Worm (Caenorhabditis elegans) whole organism, early embryonic: ENCODE measurements around the gene C35A11.3.

Experiments
- B0310.2 ChIP-seq: sonication (generic microtip); optimal IDR thresholded peaks from 2 replicates; lab custom pipeline; 2016; ENCODE audit warnings: mild to moderate bottlenecking, missing genetic modification characterization, missing compliant biosample characterization
- F13C5.2 ChIP-seq: sonication (generic microtip); optimal IDR thresholded peaks from 2 replicates; lab custom pipeline; 2017; ENCODE audit warnings: mild to moderate bottlenecking, missing genetic modification characterization, inconsistent platforms, missing compliant biosample characterization
- aly-1 ChIP-seq: sonication (generic microtip); optimal IDR thresholded peaks from 2 replicates; lab custom pipeline; 2016; ENCODE audit warnings: missing genetic modification characterization, missing compliant biosample characterization
- ama-1 ChIP-seq: fragments of 150-350 bp; optimal IDR thresholded peaks from 2 replicates; lab custom pipeline; 2014
- ceh-13 ChIP-seq: fragments of 200-800 bp; sonication (Bioruptor generic); optimal IDR thresholded peaks from 2 replicates; lab custom pipeline; 2018; ENCODE audit warnings: mild to moderate bottlenecking, missing genetic modification characterization, missing compliant biosample characterization
- ceh-36 ChIP-seq: sonication (generic microtip); optimal IDR thresholded peaks from 2 replicates; lab custom pipeline; 2016; ENCODE audit warnings: missing genetic modification characterization, inconsistent platforms, missing compliant biosample characterization
- ets-7 ChIP-seq: sonication (generic microtip); optimal IDR thresholded peaks from 2 replicates; lab custom pipeline; 2016; ENCODE audit warnings: missing genotype, missing genetic modification characterization, missing compliant biosample characterization
- flt-1 ChIP-seq: fragments of 200-800 bp; sonication (Bioruptor generic); IDR thresholded peaks from 2 replicates; pipeline ENCODE4 v1.3.6; 2022; ENCODE audit warnings: missing genetic modification characterization, missing compliant biosample characterization
- hmbx-1 ChIP-seq: sonication (generic microtip); optimal IDR thresholded peaks from 2 replicates; lab custom pipeline; 2016; ENCODE audit warnings: mild to moderate bottlenecking, missing genetic modification characterization, missing compliant biosample characterization
- hmg-4 ChIP-seq: fragments of 200-800 bp; sonication (Bioruptor generic); optimal IDR thresholded peaks from 2 replicates; lab custom pipeline; 2018; ENCODE audit warnings: mild to moderate bottlenecking, missing genetic modification characterization, missing compliant biosample characterization
- hnd-1 ChIP-seq: sonication (generic microtip); optimal IDR thresholded peaks from 2 replicates; lab custom pipeline; 2016; ENCODE audit warnings: missing genetic modification characterization, missing compliant biosample characterization
- pes-1 ChIP-seq: fragments of 200-800 bp; sonication (Bioruptor generic); IDR thresholded peaks from 2 replicates; pipeline ENCODE4 v1.3.6; 2022; ENCODE audit warnings: missing genetic modification reagents, missing genetic modification characterization, missing compliant biosample characterization
- scrt-1 ChIP-seq: fragments of 200-800 bp; sonication (Bioruptor generic); IDR thresholded peaks from 2 replicates; pipeline ENCODE4 v1.3.6; 2022; ENCODE audit warnings: missing genetic modification characterization, missing compliant biosample characterization
- sea-1 ChIP-seq: fragments of 200-800 bp; sonication (Bioruptor generic); conservative IDR thresholded peaks from 2 replicates; pipeline ENCODE4 v1.3.6; 2022; ENCODE audit warnings: missing genetic modification characterization, missing compliant biosample characterization
- tbx-11 ChIP-seq: fragments of 200-800 bp; sonication (Bioruptor generic); IDR thresholded peaks from 2 replicates; pipeline ENCODE4 v1.3.6; 2022; ENCODE audit warnings: missing genetic modification characterization, missing compliant biosample characterization
- tbx-37 ChIP-seq: fragments of 200-800 bp; sonication (Bioruptor generic); conservative IDR thresholded peaks from 2 replicates; pipeline ENCODE4 v1.3.6; 2022; ENCODE audit warnings: missing genetic modification reagents, missing genetic modification characterization, missing compliant biosample characterization
- tra-4 ChIP-seq: sonication (generic microtip); optimal IDR thresholded peaks from 2 replicates; lab custom pipeline; 2017; ENCODE audit warnings: missing genetic modification characterization, missing compliant biosample characterization

C35A11.3 gene

DNA sequence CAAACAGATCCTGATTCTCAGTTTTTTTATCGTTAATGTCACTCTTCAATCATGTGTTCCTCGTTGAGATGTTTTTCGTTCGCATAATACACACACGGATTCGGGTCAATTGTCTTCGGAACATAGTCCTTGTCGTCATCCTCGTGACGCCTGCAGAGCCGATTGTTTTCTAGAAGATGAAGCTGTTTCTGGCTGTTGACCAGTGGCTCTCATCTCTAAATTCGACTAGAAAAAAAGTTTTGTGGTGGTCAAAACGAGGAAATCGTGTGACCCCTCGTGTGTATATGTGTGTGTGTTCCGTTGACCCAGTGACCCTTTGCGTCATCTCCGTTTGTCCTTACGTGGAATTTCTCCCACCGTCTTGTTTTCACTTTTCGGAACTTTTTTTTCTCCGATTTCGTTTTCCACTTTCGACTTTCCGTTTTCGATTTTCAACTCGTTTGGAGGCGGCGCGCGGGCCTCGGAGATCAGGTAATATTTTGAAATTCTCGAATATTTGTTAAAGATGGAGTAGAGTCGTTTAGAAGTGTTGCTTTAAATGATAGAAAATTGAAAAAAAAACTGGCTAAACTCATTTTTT is 13.8 kb downstream of the C35A11.3 start, which contains the start of gene C35A11.2:
Gene C35A11.2, plus strand, starts transcription at position 386 of the 580 bp plus-strand sequence.
- no peak for TF ChIP-seq ets-7 (tag; lab: Kevin White, UChicago)
- TF ChIP-seq aly-1 (tag; lab: Kevin White, UChicago) = no peak
- TF ChIP-seq flt-1 = no peak
- TF ChIP-seq ceh-13 (GFP tag; lab: Kevin White, UChicago) = no peak
- TF ChIP-seq sea-1 = no peak
- no peak for TF ChIP-seq hmbx-1
- no peak for TF ChIP-seq F13C5.2 (tag; lab: Kevin White, UChicago)
- no peak for TF ChIP-seq scrt-1 (GFP tag; lab: Robert Waterston, UW)
- TF ChIP-seq B0310.2 = no peak
- TF ChIP-seq hmg-4 = no peak
- no peak for TF ChIP-seq ama-1 (lab: Kevin White, UChicago)
- no peak for TF ChIP-seq tbx-11
- no peak for TF ChIP-seq tra-4
- no peak for TF ChIP-seq tbx-37 (GFP tag; lab: Robert Waterston, UW)
- no peak for TF ChIP-seq ceh-36 (tag; lab: Kevin White, UChicago)
- no peak for TF ChIP-seq hnd-1
- TF ChIP-seq pes-1 (GFP tag; lab: Robert Waterston, UW) = no peak

- no peak for TF ChIP-seq sea-1
- no peak for TF ChIP-seq tra-4
- no peak for TF ChIP-seq hmbx-1
- TF ChIP-seq flt-1 = no peak
- no peak for TF ChIP-seq F13C5.2 (tag; lab: Kevin White, UChicago)
- TF ChIP-seq ceh-36 (tag; lab: Kevin White, UChicago) = no peak
- TF ChIP-seq aly-1 (tag; lab: Kevin White, UChicago) = no peak
- TF ChIP-seq ets-7 (tag; lab: Kevin White, UChicago) = no peak
Observed at ce11 chrV:5392993-5393628, 20.9 kb downstream of the C35A11.3 start, which contains the start of gene C35A11.4. Gene C35A11.4, minus strand, starts transcription at chrV:5393148.

ce11 chrV:5403938-5404337 is 31.7 kb downstream of the C35A11.3 start:
- TF ChIP-seq tra-4 (no peak), hmg-4 (no peak), flt-1 (no peak), B0310.2 (no peak), ama-1 (lab: Kevin White, UChicago) (no peak), ceh-36 (tag; lab: Kevin White, UChicago) (no peak), F13C5.2 (tag; lab: Kevin White, UChicago) (no peak)

ce11 chrV:5405053-5405452 is 32.8 kb downstream of the C35A11.3 start, which contains the start of gene dmsr-7:
Gene dmsr-7, plus strand, starts transcription at chrV:5405353.
- no peak for TF ChIP-seq hmg-4
- no peak for TF ChIP-seq scrt-1 (GFP tag; lab: Robert Waterston, UW)
- TF ChIP-seq tbx-37 (GFP tag; lab: Robert Waterston, UW) = no peak
- TF ChIP-seq ceh-36 (tag; lab: Kevin White, UChicago) = no peak
- TF ChIP-seq ama-1 (lab: Kevin White, UChicago) = no peak
- TF ChIP-seq ets-7 (tag; lab: Kevin White, UChicago) = no peak
- no peak for TF ChIP-seq tbx-11
- TF ChIP-seq tra-4 = no peak

- no peak for TF ChIP-seq B0310.2
- no peak for TF ChIP-seq hnd-1
- TF ChIP-seq tbx-11 = no peak
- no peak for TF ChIP-seq hmg-4
- TF ChIP-seq tra-4 = no peak
- TF ChIP-seq tbx-37 (GFP tag; lab: Robert Waterston, UW) = no peak
- TF ChIP-seq sea-1 = no peak
- no peak for TF ChIP-seq hmbx-1
- no peak for TF ChIP-seq F13C5.2 (tag; lab: Kevin White, UChicago)
Observed at ce11 chrV:5408223-5408622, 36.0 kb downstream of the C35A11.3 start, which contains the start of gene C25A6.1. Gene C25A6.1, plus strand, starts transcription at chrV:5408523.

- TF ChIP-seq ceh-36 (tag; lab: Kevin White, UChicago) (no peak), F13C5.2 (tag; lab: Kevin White, UChicago) (no peak), hnd-1 (no peak), ets-7 (tag; lab: Kevin White, UChicago) (no peak), tra-4 (no peak), B0310.2 (no peak), scrt-1 (GFP tag; lab: Robert Waterston, UW) (no peak), flt-1 (no peak), tbx-11 (no peak), sea-1 (no peak), aly-1 (tag; lab: Kevin White, UChicago) (no peak), hmbx-1 (no peak), ama-1 (lab: Kevin White, UChicago) (no peak), tbx-37 (GFP tag; lab: Robert Waterston, UW) (no peak), hmg-4 (no peak)
Observed at ce11 chrV:5408921-5409320, 36.7 kb downstream of the C35A11.3 start.

DNA sequence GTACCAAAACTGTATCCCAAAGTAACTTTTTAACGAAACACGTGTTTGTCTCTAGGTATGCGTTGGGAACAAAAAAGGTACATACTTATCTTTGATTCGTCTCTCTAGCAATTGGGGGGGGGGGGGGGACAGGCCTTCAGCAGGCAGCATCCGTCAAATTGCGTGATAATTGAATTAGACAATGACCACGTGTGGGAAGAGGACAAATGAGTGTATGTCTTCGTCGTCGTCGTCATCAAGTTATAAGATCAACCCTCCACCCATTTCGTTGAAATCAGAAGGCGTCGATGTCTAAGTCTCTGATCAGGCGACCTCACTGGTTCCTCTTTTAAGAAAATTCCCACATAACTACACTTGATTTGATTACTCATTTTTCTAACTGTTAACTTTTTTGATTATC is 38.5 kb downstream of the C35A11.3 start, which contains the start of gene F08F3.4:
Gene F08F3.4, plus strand, starts transcription at position 277 of the 400 bp plus-strand sequence.
- TF ChIP-seq tbx-11 = no peak
- TF ChIP-seq B0310.2 = no peak
- TF ChIP-seq F13C5.2 (tag; lab: Kevin White, UChicago) = no peak
- TF ChIP-seq tra-4 = no peak
- no peak for TF ChIP-seq ceh-36 (tag; lab: Kevin White, UChicago)
- no peak for TF ChIP-seq ceh-13 (GFP tag; lab: Kevin White, UChicago)
- TF ChIP-seq hmg-4 = no peak
- no peak for TF ChIP-seq scrt-1 (GFP tag; lab: Robert Waterston, UW)
- TF ChIP-seq ets-7 (tag; lab: Kevin White, UChicago) = no peak
- no peak for TF ChIP-seq aly-1 (tag; lab: Kevin White, UChicago)
- no peak for TF ChIP-seq tbx-37 (GFP tag; lab: Robert Waterston, UW)
- no peak for TF ChIP-seq sea-1
- TF ChIP-seq pes-1 (GFP tag; lab: Robert Waterston, UW) = no peak
- TF ChIP-seq flt-1 = no peak
- TF ChIP-seq ama-1 (lab: Kevin White, UChicago) = no peak
- no peak for TF ChIP-seq hnd-1
- no peak for TF ChIP-seq hmbx-1
